Worm (Caenorhabditis elegans) whole organism, L4 larva: ENCODE data around the gene pmt-2.

Experiments used
- attf-4 ChIP-seq: sonication (generic microtip); optimal IDR thresholded peaks from 3 replicates; lab custom pipeline; 2017; ENCODE audit warnings: missing biosample characterization, missing genetic modification characterization
- ctbp-1 ChIP-seq: fragments of 200-800 bp; sonication (Bioruptor generic); IDR thresholded peaks from 2 replicates; pipeline ENCODE4 v1.3.6; 2022; ENCODE audit warnings: missing genetic modification reagents, missing genetic modification characterization, missing compliant biosample characterization
- dpl-1 ChIP-seq: fragments of 150-350 bp; optimal IDR thresholded peaks from 2 replicates; lab custom pipeline; 2014; ENCODE audit warnings: missing biosample characterization, missing genetic modification reagents, missing genetic modification characterization
- lin-15B ChIP-seq: fragments of 150-350 bp; sonication (generic microtip); optimal IDR thresholded peaks from 3 replicates; lab custom pipeline; 2014; ENCODE audit warnings: missing biosample characterization, missing genetic modification characterization
- lsy-2 ChIP-seq, 2 experiments: fragments of 150-350 bp in 1 of 2; sonication (generic microtip) in 1 of 2; optimal IDR thresholded peaks; 2 replicates each; lab custom pipeline; 2014 to 2017; ENCODE audit warnings: missing biosample characterization in 2 of 2, missing genetic modification characterization in 2 of 2

DNA sequence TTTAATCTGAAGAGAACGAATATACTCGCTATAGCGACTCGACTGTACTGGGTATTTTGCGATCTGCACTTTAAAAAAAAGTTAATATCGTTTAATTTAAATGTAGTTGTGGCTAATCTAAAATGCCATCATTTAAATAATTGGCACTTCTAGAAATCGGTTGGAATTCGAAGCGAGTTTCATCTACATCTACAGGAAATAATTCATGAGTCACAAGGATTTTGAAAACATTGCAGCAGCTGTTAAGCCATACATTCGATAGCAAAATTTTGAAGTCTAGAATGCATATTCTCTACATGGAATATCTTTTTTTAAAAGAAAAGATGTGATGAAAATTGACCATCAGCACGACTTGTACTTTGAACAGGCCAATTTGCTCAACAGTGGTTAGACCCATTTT is 47.8 kb upstream of the pmt-2 start:
- TF ChIP-seq ctbp-1 (no peak), dpl-1 (GFP tag; lab: Kevin White, UChicago) (no peak), attf-4 (tag; lab: Kevin White, UChicago) (no peak), lsy-2 (tag; optimal IDR thresholded peaks at IDR 0.05; lab: Kevin White, UChicago) (no peak), lin-15B (tag; lab: Kevin White, UChicago) (no peak)
